Worm (Caenorhabditis elegans) whole organism, L4 larva: Measurements from ENCODE around the gene W06B4.2.

ENCODE experiments used
- F26F4.8 ChIP-seq: fragments of 200-800 bp; sonication (Bioruptor generic); conservative IDR thresholded peaks from 2 replicates; pipeline ENCODE4 v1.3.6; 2022; ENCODE audit warnings: missing genetic modification characterization, missing compliant biosample characterization
- F37D6.2 ChIP-seq: sonication (generic microtip); optimal IDR thresholded peaks from 2 replicates; lab custom pipeline; 2016; ENCODE audit warnings: mild to moderate bottlenecking, missing genetic modification characterization, missing compliant biosample characterization
- F44E2.7 ChIP-seq: fragments of 200-800 bp; sonication (Bioruptor generic); IDR thresholded peaks from 2 replicates; pipeline ENCODE4 v2.1.2; 2022; ENCODE audit warnings: missing genetic modification characterization, missing compliant biosample characterization
- T20F7.1 ChIP-seq: fragments of 200-800 bp; sonication (Bioruptor generic); optimal IDR thresholded peaks from 2 replicates; lab custom pipeline; 2018; ENCODE audit warnings: mild to moderate bottlenecking, missing genetic modification characterization, missing compliant biosample characterization
- T26A8.4 ChIP-seq: fragments of 200-800 bp; sonication (Bioruptor generic); IDR thresholded peaks from 2 replicates; pipeline ENCODE4 v1.3.6; 2022; ENCODE audit warnings: missing genetic modification characterization, missing compliant biosample characterization
- Y105C5A.15 ChIP-seq: fragments of 200-800 bp; sonication (Bioruptor generic); IDR thresholded peaks from 2 replicates; pipeline ENCODE4 v1.3.6; 2022; ENCODE audit warnings: missing genetic modification characterization, missing compliant biosample characterization
- Y48G9A.11 ChIP-seq: fragments of 200-800 bp; sonication (Bioruptor generic); IDR thresholded peaks from 2 replicates; pipeline ENCODE4 v1.3.6; 2022; ENCODE audit warnings: missing genetic modification reagents, missing genetic modification characterization, missing compliant biosample characterization
- Y75B8A.6 ChIP-seq: fragments of 200-800 bp; sonication (Bioruptor generic); IDR thresholded peaks from 2 replicates; pipeline ENCODE4 v1.3.6; 2022; ENCODE audit warnings: missing genetic modification reagents, missing genetic modification characterization, missing compliant biosample characterization
- ama-1 ChIP-seq: fragments of 150-350 bp; optimal IDR thresholded peaks from 2 replicates; lab custom pipeline; 2014; ENCODE audit warnings: inconsistent platforms, mixed read lengths
- arid-1 ChIP-seq: fragments of 200-800 bp; sonication (Bioruptor generic); conservative IDR thresholded peaks from 2 replicates; pipeline ENCODE4 v1.3.6; 2022; ENCODE audit warnings: missing genetic modification reagents, missing genetic modification characterization, missing compliant biosample characterization
- ceh-32 ChIP-seq: sonication (generic microtip); optimal IDR thresholded peaks from 2 replicates; lab custom pipeline; 2016; ENCODE audit warnings: mild to moderate bottlenecking, missing genetic modification characterization, missing compliant biosample characterization; ENCODE audit not compliant: poor library complexity
- ceh-44 ChIP-seq: fragments of 200-800 bp; sonication (Bioruptor generic); IDR thresholded peaks from 2 replicates; pipeline ENCODE4 v1.3.6; 2022; ENCODE audit warnings: missing genetic modification reagents, missing genetic modification characterization, missing compliant biosample characterization
- ceh-62 ChIP-seq: sonication (generic microtip); optimal IDR thresholded peaks from 2 replicates; lab custom pipeline; 2017; ENCODE audit warnings: missing biosample characterization, missing genetic modification characterization
- ctbp-1 ChIP-seq: fragments of 200-800 bp; sonication (Bioruptor generic); IDR thresholded peaks from 2 replicates; pipeline ENCODE4 v1.3.6; 2022; ENCODE audit warnings: missing genetic modification reagents, missing genetic modification characterization, missing compliant biosample characterization
- daf-12 ChIP-seq: fragments of 150-350 bp; optimal IDR thresholded peaks from 2 replicates; lab custom pipeline; 2014; ENCODE audit warnings: missing biosample characterization, missing genetic modification reagents, missing genetic modification characterization
- daf-19 ChIP-seq: fragments of 200-800 bp; sonication (Bioruptor generic); conservative IDR thresholded peaks from 2 replicates; pipeline ENCODE4 v1.3.6; 2022; ENCODE audit warnings: missing genetic modification characterization, missing compliant biosample characterization
- dmd-6 ChIP-seq: fragments of 200-800 bp; sonication (Bioruptor generic); IDR thresholded peaks from 2 replicates; pipeline ENCODE4 v1.3.6; 2022; ENCODE audit warnings: missing genetic modification reagents, missing genetic modification characterization, missing compliant biosample characterization
- duxl-1 ChIP-seq: sonication (generic microtip); optimal IDR thresholded peaks from 2 replicates; lab custom pipeline; 2016; ENCODE audit warnings: mild to moderate bottlenecking, missing genetic modification characterization, moderate library complexity, missing compliant biosample characterization; ENCODE audit not compliant: poor library complexity
- egl-27 ChIP-seq: sonication (generic microtip); optimal IDR thresholded peaks from 3 replicates; lab custom pipeline; 2017; ENCODE audit warnings: missing biosample characterization, missing genetic modification reagents, missing genetic modification characterization
- egl-43 ChIP-seq: fragments of 200-800 bp; sonication (Bioruptor generic); IDR thresholded peaks from 2 replicates; pipeline ENCODE4 v1.3.6; 2022; ENCODE audit warnings: missing genetic modification reagents, missing genetic modification characterization, missing compliant biosample characterization
- fkh-10 ChIP-seq: fragments of 150-350 bp; optimal IDR thresholded peaks from 2 replicates; lab custom pipeline; 2014; ENCODE audit warnings: missing biosample characterization, missing genetic modification reagents, missing genetic modification characterization
- jun-1 ChIP-seq: fragments of 150-350 bp; optimal IDR thresholded peaks from 2 replicates; lab custom pipeline; 2014; ENCODE audit warnings: missing biosample characterization, missing genetic modification reagents, missing genetic modification characterization
- lim-7 ChIP-seq: fragments of 200-800 bp; sonication (Bioruptor generic); IDR thresholded peaks from 2 replicates; pipeline ENCODE4 v1.3.6; 2022; ENCODE audit warnings: missing genetic modification characterization, missing compliant biosample characterization
- lin-1 ChIP-seq: fragments of 200-800 bp; sonication (Bioruptor generic); IDR thresholded peaks from 2 replicates; pipeline ENCODE4 v1.3.6; 2022; ENCODE audit warnings: missing genetic modification reagents, missing genetic modification characterization, missing compliant biosample characterization
- lin-15B ChIP-seq: fragments of 150-350 bp; sonication (generic microtip); optimal IDR thresholded peaks from 3 replicates; lab custom pipeline; 2014; ENCODE audit warnings: missing biosample characterization, missing genetic modification characterization
- lin-29 ChIP-seq: fragments of 200-800 bp; sonication (Bioruptor generic); IDR thresholded peaks from 2 replicates; pipeline ENCODE4 v1.3.6; 2022; ENCODE audit warnings: missing genetic modification reagents, missing genetic modification characterization, missing compliant biosample characterization
- lir-3 ChIP-seq: sonication (generic microtip); optimal IDR thresholded peaks from 2 replicates; lab custom pipeline; 2016; ENCODE audit warnings: mild to moderate bottlenecking, missing genetic modification characterization, missing compliant biosample characterization
- mdl-1 ChIP-seq, 2 experiments: fragments of 150-350 bp in 1 of 2; sonication (generic microtip) in 1 of 2; optimal IDR thresholded peaks; 2 replicates each; lab custom pipeline; 2014 to 2017; ENCODE audit warnings: missing biosample characterization in 2 of 2, missing genetic modification characterization in 2 of 2
- mdt-29 ChIP-seq: fragments of 200-800 bp; sonication (Bioruptor generic); IDR thresholded peaks from 2 replicates; pipeline ENCODE4 v1.3.6; 2022; ENCODE audit warnings: missing genetic modification reagents, missing genetic modification characterization, missing compliant biosample characterization
- mes-2 ChIP-seq: sonication (generic microtip); optimal IDR thresholded peaks from 2 replicates; lab custom pipeline; 2016; ENCODE audit warnings: missing genotype, mild to moderate bottlenecking, missing genetic modification characterization, missing compliant biosample characterization; ENCODE audit not compliant: poor library complexity, severe bottlenecking
- nhr-10 ChIP-seq: fragments of 150-350 bp; optimal IDR thresholded peaks from 2 replicates; lab custom pipeline; 2014; ENCODE audit warnings: missing biosample characterization, missing genetic modification characterization
- nhr-11 ChIP-seq: fragments of 150-350 bp; optimal IDR thresholded peaks from 2 replicates; lab custom pipeline; 2014; ENCODE audit warnings: missing biosample characterization, missing genetic modification characterization
- nhr-237 ChIP-seq: sonication (generic microtip); optimal IDR thresholded peaks from 2 replicates; lab custom pipeline; 2017; ENCODE audit warnings: missing biosample characterization, missing genetic modification characterization
- nhr-25 ChIP-seq: sonication (generic microtip); optimal IDR thresholded peaks from 2 replicates; lab custom pipeline; 2017; ENCODE audit warnings: missing genetic modification characterization, mild to moderate bottlenecking, missing compliant biosample characterization, antibody characterized with exemption, moderate library complexity, borderline replicate concordance; ENCODE audit not compliant: insufficient read depth
- nhr-41 ChIP-seq: fragments of 200-800 bp; sonication (Bioruptor generic); IDR thresholded peaks from 2 replicates; pipeline ENCODE4 v1.3.6; 2022; ENCODE audit warnings: missing genetic modification reagents, missing genetic modification characterization, missing compliant biosample characterization
- nhr-48 ChIP-seq: sonication (generic microtip); optimal IDR thresholded peaks from 2 replicates; lab custom pipeline; 2016; ENCODE audit warnings: mild to moderate bottlenecking, missing genetic modification characterization, missing compliant biosample characterization
- pqm-1 ChIP-seq: sonication (generic microtip); optimal IDR thresholded peaks from 2 replicates; lab custom pipeline; 2017; ENCODE audit warnings: missing biosample characterization, missing genetic modification characterization
- saeg-2 ChIP-seq: fragments of 200-800 bp; sonication (Bioruptor generic); IDR thresholded peaks from 2 replicates; pipeline ENCODE4 v1.3.6; 2022; ENCODE audit warnings: missing genetic modification reagents, missing genetic modification characterization, missing compliant biosample characterization
- set-16 ChIP-seq: fragments of 200-800 bp; sonication (Bioruptor generic); IDR thresholded peaks from 2 replicates; pipeline ENCODE4 v1.3.6; 2022; ENCODE audit warnings: missing genetic modification reagents, missing genetic modification characterization, missing compliant biosample characterization
- skn-1 ChIP-seq: fragments of 150-350 bp; optimal IDR thresholded peaks from 2 replicates; lab custom pipeline; 2014; ENCODE audit warnings: missing biosample characterization, missing genetic modification characterization
- unc-130 ChIP-seq: sonication (generic microtip); optimal IDR thresholded peaks from 2 replicates; lab custom pipeline; 2016; ENCODE audit warnings: missing genetic modification reagents, missing genetic modification characterization, missing compliant biosample characterization
- unc-39 ChIP-seq: sonication (generic microtip); optimal IDR thresholded peaks from 2 replicates; lab custom pipeline; 2017; ENCODE audit warnings: missing biosample characterization, missing genetic modification characterization
- zag-1 ChIP-seq: fragments of 150-350 bp; optimal IDR thresholded peaks from 2 replicates; lab custom pipeline; 2014; ENCODE audit warnings: missing biosample characterization, missing genetic modification characterization
- ztf-11 ChIP-seq: fragments of 150-350 bp; optimal IDR thresholded peaks from 2 replicates; lab custom pipeline; 2014; ENCODE audit warnings: missing biosample characterization, missing genetic modification characterization

Gene W06B4.2

ce11 chrII:4456024-4456423, 11.9 kb upstream of the W06B4.2 start (continued):
- TF ChIP-seq mdt-29 (GFP tag; lab: Robert Waterston, UW) (no peak), zag-1 (tag; lab: Kevin White, UChicago) (no peak), jun-1 (tag; lab: Kevin White, UChicago) (no peak), lin-29 (no peak), lir-3 (tag; lab: Kevin White, UChicago) (no peak), lin-1 (GFP tag; lab: Robert Waterston, UW) (no peak), ama-1 (lab: Kevin White, UChicago) (no peak), lin-15B (tag; lab: Kevin White, UChicago) (no peak), arid-1 (GFP tag; lab: Robert Waterston, UW) (no peak), mdl-1 (tag; optimal IDR thresholded peaks at IDR 0.05; lab: Kevin White, UChicago) (peak in 1 of 2 experiments; percentile 10), unc-130 (GFP tag; lab: Kevin White, UChicago) (no peak), pqm-1 (tag; lab: Kevin White, UChicago) (no peak), ceh-62 (tag; lab: Kevin White, UChicago) (no peak), T26A8.4 (no peak), set-16 (GFP tag; lab: Robert Waterston, UW) (peak; percentile 52; the same call in 1 of the 2 replicates), nhr-41 (GFP tag; lab: Robert Waterston, UW) (no peak), F26F4.8 (GFP tag; lab: Robert Waterston, UW) (no peak), nhr-11 (tag; lab: Kevin White, UChicago) (no peak), Y75B8A.6 (no peak), Y48G9A.11 (GFP tag; lab: Robert Waterston, UW) (no peak), ztf-11 (no peak), Y105C5A.15 (GFP tag; lab: Robert Waterston, UW) (no peak), ceh-44 (GFP tag; lab: Robert Waterston, UW) (no peak), nhr-25 (tag; lab: Kevin White, UChicago) (no peak), lim-7 (GFP tag; lab: Robert Waterston, UW) (no peak), F44E2.7 (GFP tag; lab: Robert Waterston, UW) (no peak), mes-2 (tag; lab: Kevin White, UChicago) (no peak), nhr-48 (tag; lab: Kevin White, UChicago) (no peak), unc-39 (no peak), nhr-237 (no peak), saeg-2 (GFP tag; lab: Robert Waterston, UW) (no peak)
- TF ChIP-seq, all 104 proteins: peak for 13

ce11 chrII:4460297-4460696, 7.7 kb upstream of the W06B4.2 start:
- TF ChIP-seq F37D6.2 (no peak), nhr-10 (no peak), nhr-25 (tag; lab: Kevin White, UChicago) (no peak), egl-27 (tag; lab: Kevin White, UChicago) (no peak), egl-43 (GFP tag; lab: Robert Waterston, UW) (no peak), daf-19 (GFP tag; lab: Robert Waterston, UW) (no peak), unc-39 (no peak), lin-1 (GFP tag; lab: Robert Waterston, UW) (no peak), ctbp-1 (no peak), T26A8.4 (no peak), daf-12 (tag; lab: Kevin White, UChicago) (no peak), Y105C5A.15 (GFP tag; lab: Robert Waterston, UW) (no peak), dmd-6 (GFP tag; lab: Robert Waterston, UW) (no peak), duxl-1 (tag; lab: Kevin White, UChicago) (no peak), lin-29 (no peak), ceh-32 (no peak), fkh-10 (no peak), T20F7.1 (GFP tag; lab: Kevin White, UChicago) (no peak), saeg-2 (GFP tag; lab: Robert Waterston, UW) (no peak), skn-1 (tag; lab: Kevin White, UChicago) (no peak)
